Fruit fly (Drosophila melanogaster) whole organism, embryonic: Measurements from ENCODE around the gene fbl.

Source experiments
- CG18599 ChIP-seq: fragments of 200-800 bp; sonication (Bioruptor generic); optimal IDR thresholded peaks from 3 replicates; lab custom pipeline; 2017; ENCODE audit warnings: missing biosample characterization, missing genetic modification characterization, mild to moderate bottlenecking, moderate library complexity, missing genetic modification reagents
- CG3163 ChIP-seq: fragments of 200-800 bp; sonication (Bioruptor generic); optimal IDR thresholded peaks from 3 replicates; lab custom pipeline; 2016; ENCODE audit warnings: missing biosample characterization, missing genetic modification characterization
- CG33213 ChIP-seq: fragments of 200-800 bp; sonication (Bioruptor generic); optimal IDR thresholded peaks from 3 replicates; lab custom pipeline; 2016; ENCODE audit warnings: missing biosample characterization, missing genetic modification characterization
- CG4360 ChIP-seq: fragments of 200-800 bp; sonication (Bioruptor generic); IDR thresholded peaks from 2 replicates; pipeline ENCODE4 v1.3.6; 2022; ENCODE audit warnings: missing biosample characterization, missing genetic modification characterization
- CG6689 ChIP-seq: fragments of 200-800 bp; sonication (Bioruptor generic); IDR thresholded peaks from 2 replicates; pipeline ENCODE4 v1.3.6; 2022; ENCODE audit warnings: missing biosample characterization, missing genetic modification characterization
- CG8388 ChIP-seq: fragments of 200-800 bp; sonication (Bioruptor generic); optimal IDR thresholded peaks from 2 replicates; lab custom pipeline; 2019; ENCODE audit warnings: missing biosample characterization, mild to moderate bottlenecking, missing genetic modification characterization, moderate library complexity
- Opbp ChIP-seq: fragments of 200-800 bp; sonication (Bioruptor generic); IDR thresholded peaks from 3 replicates; pipeline ENCODE4 v1.3.6; 2022; ENCODE audit warnings: missing biosample characterization, missing genetic modification characterization; ENCODE audit not compliant: partially characterized antibody
- Rx ChIP-seq: fragments of 200-800 bp; sonication (Bioruptor generic); IDR thresholded peaks from 2 replicates; pipeline ENCODE4 v1.3.6; 2022; ENCODE audit warnings: missing biosample characterization, missing genetic modification characterization
- fd102C ChIP-seq: fragments of 200-800 bp; sonication (Bioruptor generic); optimal IDR thresholded peaks from 2 replicates; lab custom pipeline; 2018; ENCODE audit warnings: missing biosample characterization, mild to moderate bottlenecking, missing genetic modification characterization, moderate library complexity
- psq ChIP-seq: fragments of 200-800 bp; sonication (Bioruptor generic); optimal IDR thresholded peaks from 2 replicates; lab custom pipeline; 2017; ENCODE audit warnings: missing biosample characterization, missing genetic modification characterization
- slbo ChIP-seq: fragments of 200-800 bp; sonication (Bioruptor generic); IDR thresholded peaks from 2 replicates; pipeline ENCODE4 v1.3.6; 2022; ENCODE audit warnings: missing biosample characterization, missing genetic modification characterization
- ssp ChIP-seq: fragments of 200-800 bp; sonication (Bioruptor generic); IDR thresholded peaks from 2 replicates; pipeline ENCODE4 v1.3.6; 2022; ENCODE audit warnings: missing biosample characterization, missing genetic modification characterization
- usp ChIP-seq: fragments of >200 bp; optimal IDR thresholded peaks from 2 replicates; lab custom pipeline; 2017; ENCODE audit warnings: missing biosample characterization, missing genetic modification characterization

DNA sequence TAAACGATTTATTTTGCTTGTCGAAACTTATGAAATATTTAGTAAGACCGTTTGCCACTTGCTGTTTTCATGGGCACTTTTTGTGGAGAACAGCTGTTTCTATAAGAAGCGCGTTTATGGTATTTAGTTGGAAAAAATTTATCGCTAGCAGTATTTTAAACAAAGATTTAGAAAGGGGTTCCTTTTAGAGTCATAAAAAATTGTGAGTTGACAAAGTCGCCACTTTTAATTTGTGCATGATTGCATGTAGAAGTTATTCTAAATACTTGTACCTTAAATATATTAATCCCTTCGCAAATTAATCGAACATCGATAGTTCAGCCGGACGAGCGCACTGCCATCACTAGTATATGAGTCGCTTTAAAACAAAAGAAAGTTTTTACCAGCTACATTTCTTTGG is 48.1 kb downstream of the fbl start, which contains the start of the genes Las and Psn:
- TF ChIP-seq CG6689 (no peak), CG18599 (GFP tag; lab: Kevin White, UChicago) (no peak), CG8388 (GFP tag; lab: Kevin White, UChicago) (no peak), slbo (GFP tag; lab: Robert Waterston, UW) (no peak), usp (no peak), psq (GFP tag; lab: Kevin White, UChicago) (no peak), ssp (no peak), Opbp (GFP tag; lab: Robert Waterston, UW) (no peak), CG3163 (no peak), Rx (GFP tag; lab: Robert Waterston, UW) (no peak), CG33213 (peak; percentile 33), CG4360 (GFP tag; lab: Robert Waterston, UW) (no peak), fd102C (no peak)
